Worm (Caenorhabditis elegans) whole organism, L2 larva: ENCODE data around the gene F41D9.2.
A peak's percentile ranks its signal among the peaks of the same experiment; 100 is the strongest.

Experiments
- C34F6.9 ChIP-seq: fragments of 150-350 bp; optimal IDR thresholded peaks from 2 replicates; lab custom pipeline; 2014; ENCODE audit warnings: missing biosample characterization, missing genetic modification characterization
- F13H6.1 ChIP-seq: sonication (generic microtip); optimal IDR thresholded peaks from 2 replicates; lab custom pipeline; 2016; ENCODE audit warnings: missing genetic modification characterization, missing compliant biosample characterization
- Y55F3AM.14 ChIP-seq: fragments of 200-800 bp; sonication (Bioruptor generic); optimal IDR thresholded peaks from 2 replicates; lab custom pipeline; 2018; ENCODE audit warnings: mild to moderate bottlenecking, missing genetic modification characterization, missing compliant biosample characterization
- alr-1 ChIP-seq: fragments of 150-350 bp; optimal IDR thresholded peaks from 2 replicates; lab custom pipeline; 2014; ENCODE audit warnings: missing biosample characterization, missing genetic modification characterization
- ceh-16 ChIP-seq: fragments of 150-350 bp; optimal IDR thresholded peaks from 2 replicates; lab custom pipeline; 2014; ENCODE audit warnings: missing biosample characterization, missing genetic modification characterization
- ceh-82 ChIP-seq: fragments of 150-350 bp; optimal IDR thresholded peaks from 2 replicates; lab custom pipeline; 2014; ENCODE audit warnings: missing biosample characterization, missing genetic modification characterization
- crh-2 ChIP-seq: sonication (generic microtip); optimal IDR thresholded peaks from 2 replicates; lab custom pipeline; 2017; ENCODE audit warnings: missing biosample characterization, missing genetic modification characterization
- egl-27 ChIP-seq: sonication (generic microtip); optimal IDR thresholded peaks from 3 replicates; lab custom pipeline; 2017; ENCODE audit warnings: missing biosample characterization, missing genetic modification reagents, missing genetic modification characterization
- elt-3 ChIP-seq: sonication (generic microtip); optimal IDR thresholded peaks from 2 replicates; lab custom pipeline; 2017; ENCODE audit warnings: missing biosample characterization, missing genetic modification characterization
- fos-1 ChIP-seq: fragments of 150-350 bp; optimal IDR thresholded peaks from 2 replicates; lab custom pipeline; 2014; ENCODE audit warnings: missing biosample characterization, missing genetic modification characterization
- lin-11 ChIP-seq: fragments of 150-350 bp; sonication (generic microtip); optimal IDR thresholded peaks from 2 replicates; lab custom pipeline; 2014; ENCODE audit warnings: missing biosample characterization, missing genetic modification characterization, inconsistent platforms, mixed read lengths
- lin-13 ChIP-seq: fragments of 150-350 bp; optimal IDR thresholded peaks from 2 replicates; lab custom pipeline; 2014; ENCODE audit warnings: missing biosample characterization, missing genetic modification reagents, missing genetic modification characterization
- lin-39 ChIP-seq: fragments of 150-350 bp; optimal IDR thresholded peaks from 2 replicates; lab custom pipeline; 2014; ENCODE audit warnings: missing biosample characterization, missing genetic modification reagents, missing genetic modification characterization
- lsy-2 ChIP-seq, 2 experiments: fragments of 150-350 bp in 1 of 2; sonication (generic microtip) in 1 of 2; optimal IDR thresholded peaks; 2 replicates each; lab custom pipeline; 2014 to 2017; ENCODE audit warnings: missing biosample characterization in 2 of 2, missing genetic modification characterization in 2 of 2
- mab-5 ChIP-seq: fragments of 150-350 bp; optimal IDR thresholded peaks from 2 replicates; lab custom pipeline; 2014; ENCODE audit warnings: missing biosample characterization, missing genetic modification characterization
- mdl-1 ChIP-seq, 2 experiments: fragments of 150-350 bp in 1 of 2; sonication (generic microtip) in 1 of 2; optimal IDR thresholded peaks; 2 replicates each; lab custom pipeline; 2017; ENCODE audit warnings: missing biosample characterization in 2 of 2, missing genetic modification characterization in 2 of 2
- nhr-10 ChIP-seq: sonication (generic microtip); optimal IDR thresholded peaks from 2 replicates; lab custom pipeline; 2017; ENCODE audit warnings: missing biosample characterization, missing genetic modification characterization
- nhr-129 ChIP-seq: fragments of 150-350 bp; optimal IDR thresholded peaks from 2 replicates; lab custom pipeline; 2014; ENCODE audit warnings: missing biosample characterization, missing genetic modification characterization
- nhr-21 ChIP-seq: fragments of 150-350 bp; optimal IDR thresholded peaks from 2 replicates; lab custom pipeline; 2014; ENCODE audit warnings: missing biosample characterization, missing genetic modification characterization
- nhr-237 ChIP-seq: fragments of 150-350 bp; optimal IDR thresholded peaks from 2 replicates; lab custom pipeline; 2014; ENCODE audit warnings: missing biosample characterization, missing genetic modification characterization
- nhr-25 ChIP-seq: fragments of 150-350 bp; sonication (generic microtip); optimal IDR thresholded peaks from 3 replicates; lab custom pipeline; 2014; ENCODE audit warnings: missing biosample characterization, missing genetic modification characterization
- nhr-6 ChIP-seq: fragments of 150-350 bp; optimal IDR thresholded peaks from 2 replicates; lab custom pipeline; 2014; ENCODE audit warnings: missing biosample characterization, missing genetic modification characterization
- nhr-77 ChIP-seq: fragments of 150-350 bp; optimal IDR thresholded peaks from 2 replicates; lab custom pipeline; 2014; ENCODE audit warnings: missing biosample characterization, missing genetic modification characterization
- sem-4 ChIP-seq: fragments of 150-350 bp; optimal IDR thresholded peaks from 2 replicates; lab custom pipeline; 2014; ENCODE audit warnings: missing biosample characterization, missing genetic modification reagents, missing genetic modification characterization
- sma-3 ChIP-seq: sonication (generic microtip); optimal IDR thresholded peaks from 2 replicates; lab custom pipeline; 2016; ENCODE audit warnings: missing genetic modification reagents, missing genetic modification characterization, missing compliant biosample characterization
- sma-9 ChIP-seq, 2 experiments: fragments of 150-350 bp in 1 of 2; sonication (generic microtip) in 1 of 2; optimal IDR thresholded peaks; 2 replicates each; lab custom pipeline; 2014 to 2016; ENCODE audit warnings: missing genetic modification characterization in 2 of 2, mild to moderate bottlenecking in 1 of 2, missing biosample characterization in 1 of 2, missing compliant biosample characterization in 1 of 2, missing genetic modification reagents in 1 of 2, moderate library complexity in 1 of 2
- unc-39 ChIP-seq: fragments of 150-350 bp; optimal IDR thresholded peaks from 2 replicates; lab custom pipeline; 2014; ENCODE audit warnings: missing biosample characterization, missing genetic modification characterization
- unc-55 ChIP-seq: fragments of 150-350 bp; sonication (generic microtip); optimal IDR thresholded peaks from 3 replicates; lab custom pipeline; 2014; ENCODE audit warnings: missing biosample characterization, missing genetic modification reagents, missing genetic modification characterization
- unc-62 ChIP-seq: fragments of 150-350 bp; optimal IDR thresholded peaks from 2 replicates; lab custom pipeline; 2014; ENCODE audit warnings: missing biosample characterization, missing genetic modification reagents, missing genetic modification characterization
- zag-1 ChIP-seq: fragments of 150-350 bp; optimal IDR thresholded peaks from 2 replicates; lab custom pipeline; 2014; ENCODE audit warnings: missing biosample characterization, missing genetic modification characterization
- ztf-4 ChIP-seq: fragments of 150-350 bp; optimal IDR thresholded peaks from 2 replicates; lab custom pipeline; 2014; ENCODE audit warnings: missing biosample characterization, missing genetic modification characterization

F41D9.2 gene

ce11 chrX:8386068-8386851 lies 1.5 kb upstream of the F41D9.2 start:
- TF ChIP-seq sem-4 (tag; lab: Kevin White, UChicago) (no peak), C34F6.9 (tag; lab: Kevin White, UChicago) (peak; percentile 12), crh-2 (tag; lab: Kevin White, UChicago) (peak; percentile 55), egl-27 (tag; lab: Kevin White, UChicago) (peak; percentile 42), nhr-129 (tag; lab: Kevin White, UChicago) (peak; percentile 69), fos-1 (peak; percentile 44), nhr-237 (tag; lab: Kevin White, UChicago) (no peak), nhr-10 (tag; lab: Kevin White, UChicago) (no peak), lin-13 (GFP tag; lab: Kevin White, UChicago) (peak; percentile 36), F13H6.1 (peak; percentile 10), sma-9 (GFP tag; optimal IDR thresholded peaks at IDR 0.05; lab: Kevin White, UChicago) (peak; percentile 53), sma-9 (tag; optimal IDR thresholded peaks at IDR 0.05; lab: Kevin White, UChicago) (no peak), lsy-2 (tag; optimal IDR thresholded peaks at IDR 0.05; lab: Kevin White, UChicago) (peak; percentile 15 to 52), nhr-21 (tag; lab: Kevin White, UChicago) (peak; percentile 48), unc-55 (GFP tag; lab: Kevin White, UChicago) (peak; percentile 20), mdl-1 (tag; optimal IDR thresholded peaks at IDR 0.05; lab: Kevin White, UChicago) (no peak), nhr-77 (tag; lab: Kevin White, UChicago) (no peak), ceh-16 (tag; lab: Kevin White, UChicago) (no peak), Y55F3AM.14 (GFP tag; lab: Kevin White, UChicago) (peak; percentile 4)

- TF ChIP-seq crh-2 (tag; lab: Kevin White, UChicago) (peak; percentile 54), mab-5 (no peak), sma-3 (GFP tag; lab: Kevin White, UChicago) (no peak), lin-11 (tag; lab: Kevin White, UChicago) (no peak), ceh-82 (tag; lab: Kevin White, UChicago) (no peak), unc-62 (GFP tag; lab: Kevin White, UChicago) (no peak), alr-1 (tag; lab: Kevin White, UChicago) (no peak), nhr-129 (tag; lab: Kevin White, UChicago) (peak; percentile 49), lin-39 (tag; lab: Kevin White, UChicago) (no peak), fos-1 (peak; percentile 4), Y55F3AM.14 (GFP tag; lab: Kevin White, UChicago) (no peak), sma-9 (GFP tag; optimal IDR thresholded peaks at IDR 0.05; lab: Kevin White, UChicago) (peak; percentile 40), sma-9 (tag; optimal IDR thresholded peaks at IDR 0.05; lab: Kevin White, UChicago) (no peak), unc-39 (tag; lab: Kevin White, UChicago) (no peak)
These were observed 3.1 kb downstream of the F41D9.2 start for ce11 chrX:8381651-8382050.

- peak; percentile 79 for TF ChIP-seq crh-2 (tag; lab: Kevin White, UChicago)
- TF ChIP-seq C34F6.9 (tag; lab: Kevin White, UChicago), result peak; percentile 73
- peak; percentile 64 for TF ChIP-seq zag-1 (tag; lab: Kevin White, UChicago)
- TF ChIP-seq F13H6.1, result peak; percentile 60
- TF ChIP-seq mab-5, result no peak
- peak; percentile 45 for TF ChIP-seq sma-9 (GFP tag; optimal IDR thresholded peaks at IDR 0.05; lab: Kevin White, UChicago)
- no peak for TF ChIP-seq sma-9 (tag; optimal IDR thresholded peaks at IDR 0.05; lab: Kevin White, UChicago)
- peak; percentile 41 for TF ChIP-seq ztf-4 (tag; lab: Kevin White, UChicago)
- peak; percentile 52 for TF ChIP-seq nhr-129 (tag; lab: Kevin White, UChicago)
- peak; percentile 34 for TF ChIP-seq alr-1 (tag; lab: Kevin White, UChicago)
- no peak for TF ChIP-seq nhr-25 (tag; lab: Kevin White, UChicago)
- peak; percentile 23 for TF ChIP-seq nhr-6 (tag; lab: Kevin White, UChicago)
- TF ChIP-seq nhr-21 (tag; lab: Kevin White, UChicago), result peak; percentile 3
- peak in 1 of 2 experiments; percentile 48 for TF ChIP-seq mdl-1 (tag; optimal IDR thresholded peaks at IDR 0.05; lab: Kevin White, UChicago)
- peak; percentile 34 for TF ChIP-seq Y55F3AM.14 (GFP tag; lab: Kevin White, UChicago)
- TF ChIP-seq unc-39 (tag; lab: Kevin White, UChicago), result no peak
- no peak for TF ChIP-seq elt-3 (tag; lab: Kevin White, UChicago)
- TF ChIP-seq lsy-2 (tag; optimal IDR thresholded peaks at IDR 0.05; lab: Kevin White, UChicago), result peak in 1 of 2 experiments; percentile 49
- peak; percentile 81 for TF ChIP-seq unc-55 (GFP tag; lab: Kevin White, UChicago)
These were observed 6.4 kb downstream of the F41D9.2 start, which contains the start of gene tbc-18 for ce11 chrX:8378312-8378711. tbc-18 (plus strand) TSS chrX:8378557.

DNA sequence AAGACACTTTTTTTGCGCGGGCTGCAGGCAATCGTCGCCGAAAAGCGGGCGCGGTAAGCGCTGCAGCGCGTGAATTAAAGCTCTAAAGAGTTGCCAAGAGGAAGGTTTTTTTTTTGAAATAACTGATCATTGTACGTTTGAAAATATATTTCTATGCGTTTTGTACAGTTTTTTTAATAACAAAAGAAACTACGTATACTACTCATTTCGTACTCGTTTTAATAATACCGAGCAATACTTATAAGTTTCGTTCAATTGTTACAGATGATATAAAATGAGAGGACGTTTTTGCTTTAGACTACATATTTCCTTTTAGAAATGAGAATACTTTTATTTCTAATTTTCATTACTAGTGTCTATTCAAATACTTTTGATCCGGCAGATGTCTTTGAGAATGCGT lies 12.8 kb downstream of the F41D9.2 start, which contains the start of gene nep-15:
Gene nep-15, plus strand, starts transcription at position 301 of the 400 bp plus-strand sequence.
- no peak for TF ChIP-seq sma-9 (GFP tag; optimal IDR thresholded peaks at IDR 0.05; lab: Kevin White, UChicago)
- no peak for TF ChIP-seq sma-9 (tag; optimal IDR thresholded peaks at IDR 0.05; lab: Kevin White, UChicago)
- TF ChIP-seq lin-13 (GFP tag; lab: Kevin White, UChicago), result no peak
- TF ChIP-seq unc-39 (tag; lab: Kevin White, UChicago), result no peak
- no peak for TF ChIP-seq zag-1 (tag; lab: Kevin White, UChicago)
- no peak for TF ChIP-seq egl-27 (tag; lab: Kevin White, UChicago)
- no peak for TF ChIP-seq nhr-25 (tag; lab: Kevin White, UChicago)
